Worm (Caenorhabditis elegans): ENCODE measurements around the gene glb-23.

ce11 chrIV:7263137-7263536 is 43.8 kb upstream of the glb-23 start, which contains the start of gene glb-2:
- TF ChIP-seq cog-1 (tag; optimal IDR thresholded peaks at IDR 0.05) (no peak), flt-1 (GFP tag; IDR thresholded peaks at IDR 0.05) (no peak)

Measured in whole organism, midembryonic.